Fruit fly (Drosophila melanogaster) whole organism, embryonic: ENCODE data around the gene CG15221.

Experiments used
- Atf3 ChIP-seq: fragments of 200-800 bp; sonication (Bioruptor generic); optimal IDR thresholded peaks from 3 replicates; lab custom pipeline; 2016; ENCODE audit warnings: missing biosample characterization, missing genetic modification characterization
- CG10209 ChIP-seq: fragments of 200-800 bp; sonication (Bioruptor generic); optimal IDR thresholded peaks from 3 replicates; lab custom pipeline; 2017; ENCODE audit warnings: missing biosample characterization, mild to moderate bottlenecking, missing genetic modification characterization, missing genetic modification reagents
- CG11504 ChIP-seq: fragments of 200-800 bp; sonication (Bioruptor generic); optimal IDR thresholded peaks from 3 replicates; lab custom pipeline; 2019; ENCODE audit warnings: missing biosample characterization, mild to moderate bottlenecking, missing genetic modification characterization, moderate library complexity
- CG12391 ChIP-seq: fragments of 200-800 bp; sonication (Bioruptor generic); optimal IDR thresholded peaks from 3 replicates; lab custom pipeline; 2018; ENCODE audit warnings: missing biosample characterization, mild to moderate bottlenecking, missing genetic modification characterization, moderate library complexity
- CG14965 ChIP-seq: fragments of 200-800 bp; sonication (Bioruptor generic); optimal IDR thresholded peaks from 2 replicates; lab custom pipeline; 2016; ENCODE audit warnings: missing biosample characterization, missing genetic modification characterization, borderline replicate concordance
- CG15011 ChIP-seq: fragments of 200-800 bp; sonication (Bioruptor generic); optimal IDR thresholded peaks from 3 replicates; lab custom pipeline; 2018; ENCODE audit warnings: missing biosample characterization, mild to moderate bottlenecking, missing genetic modification characterization
- CG17568 ChIP-seq: fragments of 200-800 bp; sonication (Bioruptor generic); optimal IDR thresholded peaks from 2 replicates; lab custom pipeline; 2018; ENCODE audit warnings: missing biosample characterization, mild to moderate bottlenecking, missing genetic modification characterization, moderate library complexity
- CG31365 ChIP-seq: fragments of 200-800 bp; sonication (Bioruptor generic); optimal IDR thresholded peaks from 2 replicates; lab custom pipeline; 2018; ENCODE audit warnings: missing biosample characterization, mild to moderate bottlenecking, missing genetic modification characterization
- CG31388 ChIP-seq: fragments of 200-800 bp; sonication (Bioruptor generic); optimal IDR thresholded peaks from 2 replicates; lab custom pipeline; 2016; ENCODE audit warnings: missing biosample characterization, missing genetic modification characterization
- CG3281 ChIP-seq: fragments of 200-800 bp; sonication (Bioruptor generic); optimal IDR thresholded peaks from 3 replicates; lab custom pipeline; 2017; ENCODE audit warnings: missing biosample characterization, mild to moderate bottlenecking, missing genetic modification characterization
- CG6813 ChIP-seq: fragments of 200-800 bp; sonication (Bioruptor generic); optimal IDR thresholded peaks from 2 replicates; lab custom pipeline; 2017; ENCODE audit warnings: missing biosample characterization, missing genetic modification characterization, mild to moderate bottlenecking, moderate library complexity, missing genetic modification reagents
- CG8478 ChIP-seq: fragments of >200 bp; optimal IDR thresholded peaks from 2 replicates; lab custom pipeline; 2018
- CG9437 ChIP-seq: fragments of 200-800 bp; sonication (Bioruptor generic); optimal IDR thresholded peaks from 2 replicates; lab custom pipeline; 2018; ENCODE audit warnings: missing biosample characterization, mild to moderate bottlenecking, missing genetic modification characterization
- CG9817 ChIP-seq: fragments of 200-800 bp; sonication (Bioruptor generic); optimal IDR thresholded peaks from 2 replicates; lab custom pipeline; 2018; ENCODE audit warnings: missing biosample characterization, mild to moderate bottlenecking, missing genetic modification characterization, moderate library complexity
- Camta ChIP-seq: fragments of 200-800 bp; sonication (Bioruptor generic); optimal IDR thresholded peaks from 2 replicates; lab custom pipeline; 2016; ENCODE audit warnings: missing biosample characterization, missing genetic modification characterization
- Ets65A ChIP-seq: fragments of 200-800 bp; sonication (Bioruptor generic); peaks from one replicate; lab custom pipeline; 2016; ENCODE audit warnings: missing biosample characterization, missing genetic modification characterization
- H15 ChIP-seq: fragments of 200-800 bp; sonication (Bioruptor generic); IDR thresholded peaks from 3 replicates; pipeline ENCODE4 v1.3.6; 2022; ENCODE audit warnings: missing biosample characterization, missing genetic modification characterization
- HLH54F ChIP-seq: fragments of 200-800 bp; sonication (Bioruptor generic); optimal IDR thresholded peaks from 3 replicates; lab custom pipeline; 2016; ENCODE audit warnings: missing biosample characterization, missing genetic modification characterization
- Hmr ChIP-seq: fragments of 200-800 bp; sonication (Bioruptor generic); optimal IDR thresholded peaks from 3 replicates; lab custom pipeline; 2017; ENCODE audit warnings: mild to moderate bottlenecking, missing biosample characterization, missing genetic modification reagents, missing genetic modification characterization
- Jarid2 ChIP-seq: fragments of 200-800 bp; sonication (Bioruptor generic); optimal IDR thresholded peaks from 3 replicates; lab custom pipeline; 2017; ENCODE audit warnings: mild to moderate bottlenecking, missing biosample characterization, missing genetic modification reagents, missing genetic modification characterization
- NfI ChIP-seq: fragments of 200-800 bp; sonication (Bioruptor generic); optimal IDR thresholded peaks from 3 replicates; lab custom pipeline; 2018; ENCODE audit warnings: missing biosample characterization, mild to moderate bottlenecking, missing genetic modification characterization, moderate library complexity
- Rfx ChIP-seq: fragments of 200-800 bp; sonication (Bioruptor generic); IDR thresholded peaks from 2 replicates; pipeline ENCODE4 v1.3.6; 2022; ENCODE audit warnings: missing biosample characterization, missing genetic modification characterization
- bab2 ChIP-seq: fragments of 200-800 bp; sonication (Bioruptor generic); optimal IDR thresholded peaks from 2 replicates; lab custom pipeline; 2016; ENCODE audit warnings: missing biosample characterization, missing genetic modification characterization
- bigmax ChIP-seq: fragments of 200-800 bp; sonication (Bioruptor generic); optimal IDR thresholded peaks from 2 replicates; lab custom pipeline; 2018; ENCODE audit warnings: missing biosample characterization, mild to moderate bottlenecking, missing genetic modification characterization
- danr ChIP-seq: fragments of 200-800 bp; sonication (Bioruptor generic); IDR thresholded peaks from 2 replicates; pipeline ENCODE4 v1.3.6; 2022; ENCODE audit warnings: missing biosample characterization, missing genetic modification characterization
- ems ChIP-seq: fragments of 200-800 bp; sonication (Bioruptor generic); optimal IDR thresholded peaks from 3 replicates; lab custom pipeline; 2016; ENCODE audit warnings: missing biosample characterization, missing genetic modification characterization
- en ChIP-seq: fragments of 200-800 bp; sonication (Bioruptor generic); optimal IDR thresholded peaks from 2 replicates; lab custom pipeline; 2016; ENCODE audit warnings: missing biosample characterization, missing genetic modification characterization
- esg ChIP-seq: fragments of 200-800 bp; sonication (Bioruptor generic); conservative IDR thresholded peaks from 2 replicates; pipeline ENCODE4 v1.3.6; 2022; ENCODE audit warnings: missing biosample characterization, missing genetic modification characterization
- fd3F ChIP-seq: fragments of 200-800 bp; sonication (Bioruptor generic); optimal IDR thresholded peaks from 2 replicates; lab custom pipeline; 2018; ENCODE audit warnings: missing biosample characterization, mild to moderate bottlenecking, missing genetic modification characterization, moderate library complexity
- fu2 ChIP-seq: fragments of 200-800 bp; sonication (Bioruptor generic); optimal IDR thresholded peaks from 2 replicates; lab custom pipeline; 2016; ENCODE audit warnings: missing biosample characterization, missing genetic modification characterization
- gro ChIP-seq: fragments of 200-800 bp; sonication (Bioruptor generic); optimal IDR thresholded peaks from 2 replicates; lab custom pipeline; 2016; ENCODE audit warnings: missing biosample characterization, missing genetic modification characterization
- ken ChIP-seq: fragments of 200-800 bp; sonication (Bioruptor generic); IDR thresholded peaks from 3 replicates; pipeline ENCODE4 v1.3.6; 2022; ENCODE audit warnings: missing biosample characterization, missing genetic modification characterization
- lab ChIP-seq: fragments of 200-800 bp; sonication (Bioruptor generic); optimal IDR thresholded peaks from 3 replicates; lab custom pipeline; 2017; ENCODE audit warnings: missing biosample characterization, missing genetic modification characterization, mild to moderate bottlenecking, moderate library complexity, missing genetic modification reagents
- lilli ChIP-seq: fragments of 200-800 bp; sonication (Bioruptor generic); optimal IDR thresholded peaks from 3 replicates; lab custom pipeline; 2016; ENCODE audit warnings: missing biosample characterization, missing genetic modification characterization
- lmd ChIP-seq: fragments of 200-800 bp; sonication (Bioruptor generic); IDR thresholded peaks from 2 replicates; pipeline ENCODE4 v1.3.6; 2022; ENCODE audit warnings: missing biosample characterization, missing genetic modification characterization
- lola ChIP-seq, 3 experiments: fragments of >200 bp in 2 of 3; fragments of 200-800 bp in 1 of 3; sonication (Bioruptor generic) in 1 of 3; optimal IDR thresholded peaks; 2 replicates each; lab custom pipeline; 2017 to 2019; ENCODE audit warnings: missing biosample characterization in 3 of 3, missing genetic modification characterization in 3 of 3, mild to moderate bottlenecking in 1 of 3, moderate library complexity in 1 of 3
- mirr ChIP-seq: fragments of 200-800 bp; sonication (Bioruptor generic); optimal IDR thresholded peaks from 3 replicates; lab custom pipeline; 2018; ENCODE audit warnings: missing biosample characterization, mild to moderate bottlenecking, missing genetic modification characterization
- nau ChIP-seq: fragments of 200-800 bp; sonication (Bioruptor generic); optimal IDR thresholded peaks from 3 replicates; lab custom pipeline; 2017; ENCODE audit warnings: missing biosample characterization, mild to moderate bottlenecking, missing genetic modification characterization, missing genetic modification reagents
- nmo ChIP-seq: fragments of 200-800 bp; sonication (Bioruptor generic); optimal IDR thresholded peaks from 2 replicates; lab custom pipeline; 2018; ENCODE audit warnings: missing biosample characterization, mild to moderate bottlenecking, missing genetic modification characterization, moderate library complexity
- org-1 ChIP-seq: fragments of 200-800 bp; sonication (Bioruptor generic); optimal IDR thresholded peaks from 2 replicates; lab custom pipeline; 2017; ENCODE audit warnings: missing biosample characterization, missing genetic modification characterization
- ranshi ChIP-seq: fragments of 200-800 bp; sonication (Bioruptor generic); IDR thresholded peaks from 2 replicates; pipeline ENCODE4 v1.3.6; 2022; ENCODE audit warnings: missing biosample characterization, missing genetic modification characterization
- slbo ChIP-seq: fragments of 200-800 bp; sonication (Bioruptor generic); IDR thresholded peaks from 2 replicates; pipeline ENCODE4 v1.3.6; 2022; ENCODE audit warnings: missing biosample characterization, missing genetic modification characterization
- slp2 ChIP-seq: fragments of 200-800 bp; sonication (Bioruptor generic); optimal IDR thresholded peaks from 2 replicates; lab custom pipeline; 2016; ENCODE audit warnings: missing biosample characterization, missing genetic modification characterization
- sob ChIP-seq: fragments of 200-800 bp; sonication (Bioruptor generic); IDR thresholded peaks from 2 replicates; pipeline ENCODE4 v1.3.6; 2022; ENCODE audit warnings: missing biosample characterization, missing genetic modification characterization
- stwl ChIP-seq: fragments of 200-800 bp; sonication (Bioruptor generic); optimal IDR thresholded peaks from 3 replicates; lab custom pipeline; 2018; ENCODE audit warnings: missing biosample characterization, mild to moderate bottlenecking, missing genetic modification characterization, moderate library complexity
- tgo ChIP-seq: fragments of 200-800 bp; sonication (Bioruptor generic); IDR thresholded peaks from 3 replicates; pipeline ENCODE4 v1.3.6; 2022; ENCODE audit warnings: missing biosample characterization, missing genetic modification characterization
- wdn ChIP-seq: fragments of 200-800 bp; sonication (Bioruptor generic); IDR thresholded peaks from 2 replicates; pipeline ENCODE4 v1.3.6; 2022; ENCODE audit warnings: missing biosample characterization, missing genetic modification characterization
- zfh1 ChIP-seq: fragments of 200-800 bp; sonication (Bioruptor generic); IDR thresholded peaks from 3 replicates; pipeline ENCODE4 v1.3.6; 2022; ENCODE audit warnings: missing biosample characterization, missing genetic modification characterization

CG15221 gene

DNA sequence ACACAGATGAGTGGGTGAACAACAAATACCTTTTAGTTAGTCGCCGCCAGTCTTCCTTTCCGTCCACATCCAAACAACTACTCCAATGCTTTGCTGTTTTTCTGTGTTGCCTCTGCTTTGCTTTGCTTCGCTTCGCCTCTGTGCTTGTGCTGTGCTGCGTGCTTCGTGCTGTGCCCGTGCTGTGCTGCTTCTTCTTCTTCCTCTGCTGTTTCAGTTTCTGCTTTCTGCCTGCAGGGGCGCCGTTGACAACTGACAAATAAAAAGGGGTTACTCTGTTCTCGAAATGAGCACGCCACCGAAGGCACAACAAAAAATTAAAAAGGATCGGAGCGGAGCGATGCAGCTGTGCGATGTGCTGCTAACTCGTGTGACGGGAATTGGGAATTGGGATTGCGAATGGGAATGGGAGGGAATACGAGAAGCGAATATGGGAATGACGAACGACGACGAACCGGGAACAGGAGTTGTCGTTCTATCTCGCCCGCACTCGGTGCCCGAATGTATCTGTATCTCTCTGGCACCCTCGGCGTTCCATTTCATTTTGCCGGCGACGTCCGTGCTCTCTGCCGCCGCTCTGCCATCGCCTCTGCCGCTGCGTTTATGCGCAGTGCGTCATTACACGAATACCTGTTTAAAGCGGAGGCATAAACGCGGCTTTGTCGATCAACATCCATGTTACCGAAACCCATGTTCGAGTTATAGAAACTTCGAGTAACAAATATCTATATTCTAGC lies 9.3 kb upstream of the CG15221 start (continued):
- peak; percentile 35 for TF ChIP-seq CG3281 (GFP tag; lab: Kevin White, UChicago)
- TF ChIP-seq CG10209 (GFP tag; lab: Kevin White, UChicago), result peak; percentile 69
- TF ChIP-seq slp2 (GFP tag; lab: Kevin White, UChicago), result peak; percentile 64
- TF ChIP-seq mirr (GFP tag; lab: Kevin White, UChicago), result peak; percentile 8
- TF ChIP-seq Hmr (GFP tag; lab: Kevin White, UChicago), result peak; percentile 77
- peak; percentile 97 for TF ChIP-seq Ets65A (GFP tag; lab: Kevin White, UChicago)
- TF ChIP-seq CG31388 (GFP tag; lab: Kevin White, UChicago), result no peak
- peak; percentile 52 for TF ChIP-seq CG12391 (tag; lab: Kevin White, UChicago)
- TF ChIP-seq tgo (GFP tag; lab: Robert Waterston, UW), result peak; percentile 63
- peak; percentile 61 for TF ChIP-seq nmo
- TF ChIP-seq nau (GFP tag; lab: Kevin White, UChicago), result peak; percentile 58
- peak; percentile 64; the same call in 2 of the 3 replicates for TF ChIP-seq H15 (GFP tag; lab: Robert Waterston, UW)
- peak; percentile 78 for TF ChIP-seq bab2 (GFP tag; lab: Kevin White, UChicago)
- TF ChIP-seq bigmax (GFP tag; lab: Kevin White, UChicago), result no peak
- TF ChIP-seq org-1 (GFP tag; lab: Kevin White, UChicago), result peak; percentile 71
- TF ChIP-seq CG15011 (GFP tag; lab: Kevin White, UChicago), result peak; percentile 38
- TF ChIP-seq CG8478 (lab: Kevin White, UChicago), result no peak
- peak; percentile 85 for TF ChIP-seq HLH54F (GFP tag; lab: Kevin White, UChicago)
- TF ChIP-seq, all 482 proteins: peak for 339

DNA sequence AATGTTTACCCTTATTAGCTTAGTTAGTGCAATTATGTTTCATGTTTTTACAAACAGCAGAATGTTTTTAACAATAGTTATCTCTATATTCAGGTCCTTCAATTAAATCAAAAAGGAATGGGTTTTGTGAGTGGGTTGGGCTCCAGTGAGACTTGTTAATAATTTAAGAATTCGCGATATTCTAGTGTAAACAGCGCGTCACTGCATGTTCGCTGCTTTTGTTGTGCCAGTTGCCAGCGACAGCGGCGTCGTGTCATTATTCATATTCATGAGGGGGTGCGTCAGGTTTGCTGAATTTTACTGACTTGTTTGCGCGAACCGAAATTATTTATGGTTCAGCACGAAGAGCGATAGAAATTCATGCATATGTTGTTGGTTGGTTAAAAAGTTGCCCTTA lies 8.8 kb upstream of the CG15221 start, which contains the start of gene Amun:
TSS of gene Amun (minus strand) at position 303 of the 397 bp plus-strand sequence.
- TF ChIP-seq Jarid2 (GFP tag; lab: Kevin White, UChicago), result no peak
- peak; percentile 81 for TF ChIP-seq slbo (GFP tag; lab: Robert Waterston, UW)
- TF ChIP-seq CG31365 (tag; lab: Kevin White, UChicago), result no peak
- TF ChIP-seq ranshi (GFP tag; lab: Robert Waterston, UW), result peak; percentile 21; the same call in 1 of the 2 replicates
- TF ChIP-seq CG17568, result no peak
- TF ChIP-seq gro (GFP tag; lab: Kevin White, UChicago), result peak; percentile 2
- TF ChIP-seq NfI (GFP tag; lab: Kevin White, UChicago), result peak; percentile 32
- 0 out of 2 replicates have a peak, but pooled peaks have one; percentile 34 for TF ChIP-seq wdn (GFP tag; lab: Robert Waterston, UW)
- TF ChIP-seq stwl (tag; lab: Kevin White, UChicago), result no peak
- TF ChIP-seq CG14965 (GFP tag; lab: Kevin White, UChicago), result no peak
- no peak for TF ChIP-seq esg
- peak; percentile 27; the same call in 2 of the 3 replicates for TF ChIP-seq zfh1 (GFP tag; lab: Robert Waterston, UW)
- no peak for TF ChIP-seq fd3F (GFP tag; lab: Kevin White, UChicago)
- peak; percentile 15 for TF ChIP-seq fu2 (GFP tag; lab: Kevin White, UChicago)
- TF ChIP-seq CG6813 (GFP tag; lab: Kevin White, UChicago), result peak; percentile 44
- peak; percentile 2 for TF ChIP-seq Atf3 (GFP tag; lab: Kevin White, UChicago)
- 0 out of 2 replicates have a peak, but pooled peaks have one; percentile 22 for TF ChIP-seq danr
- TF ChIP-seq lilli (GFP tag; lab: Kevin White, UChicago), result peak; percentile 51
- peak; percentile 28 for TF ChIP-seq sob (GFP tag; lab: Robert Waterston, UW)
- peak; percentile 26 for TF ChIP-seq en
- TF ChIP-seq ems (GFP tag; lab: Kevin White, UChicago), result peak; percentile 34
- peak; percentile 73 for TF ChIP-seq Rfx
- peak; percentile 60; the same call in 2 of the 3 replicates for TF ChIP-seq ken (GFP tag; lab: Robert Waterston, UW)
- peak; percentile 3 for TF ChIP-seq lab (GFP tag; lab: Kevin White, UChicago)
- peak; percentile 3 for TF ChIP-seq CG11504 (tag; lab: Kevin White, UChicago)
- no peak for TF ChIP-seq Camta (GFP tag; lab: Kevin White, UChicago)
- no peak for TF ChIP-seq CG9437
- TF ChIP-seq lmd (GFP tag; lab: Robert Waterston, UW), result peak; percentile 45; the same call in 1 of the 2 replicates
- peak in 1 of 3 experiments; percentile 13 for TF ChIP-seq lola (GFP tag; optimal IDR thresholded peaks at IDR 0.05; lab: Kevin White, UChicago)
- peak; percentile 20 for TF ChIP-seq CG9817 (tag; lab: Kevin White, UChicago)
